Fruit fly (Drosophila melanogaster) whole organism: ENCODE data around the gene Rtca.

Experiments
- CG8478 ChIP-seq: fragments of >200 bp; optimal IDR thresholded peaks from 2 replicates; lab custom pipeline; 2018; ENCODE audit warnings: inconsistent platforms
- Dll ChIP-seq: fragments of >200 bp; optimal IDR thresholded peaks from 2 replicates; lab custom pipeline; 2017
- EcR ChIP-seq, 2 experiments: fragments of >200 bp; optimal IDR thresholded peaks; 2 replicates each; lab custom pipeline; 2017; ENCODE audit warnings: missing biosample characterization in 2 of 2, missing genetic modification characterization in 2 of 2, missing genetic modification reagents in 2 of 2
- pan ChIP-seq: fragments of >200 bp; optimal IDR thresholded peaks from 2 replicates; lab custom pipeline; 2017
- psq ChIP-seq: fragments of >200 bp; optimal IDR thresholded peaks from 2 replicates; lab custom pipeline; 2017
- usp ChIP-seq: fragments of >200 bp; optimal IDR thresholded peaks from 2 replicates; lab custom pipeline; 2017; ENCODE audit warnings: missing biosample characterization, missing genetic modification characterization, mixed read lengths

DNA sequence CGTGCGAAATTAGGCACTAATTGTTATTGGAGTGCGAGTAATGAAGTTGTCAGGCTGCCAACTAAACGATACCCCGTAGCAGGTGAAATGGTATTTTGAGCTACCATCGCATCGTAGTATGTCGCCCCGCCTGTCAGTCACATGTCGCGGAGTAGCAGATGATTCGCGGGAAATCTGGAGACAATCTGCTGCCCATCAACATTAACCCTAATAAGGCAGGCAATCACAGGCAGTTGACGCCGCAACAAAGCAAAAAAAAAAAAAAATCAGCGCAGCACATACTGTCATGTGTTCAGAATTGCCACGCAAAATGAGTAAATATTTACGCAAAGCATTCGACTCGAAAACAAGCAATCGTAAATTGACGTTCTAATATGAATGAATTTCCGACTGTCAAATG lies 31.6 kb downstream of the Rtca start:
- TF ChIP-seq CG8478 (lab: Kevin White, UChicago) (no peak), EcR (GFP tag; optimal IDR thresholded peaks at IDR 0.05; lab: Kevin White, UChicago) (no peak), psq (no peak), pan (lab: Kevin White, UChicago) (no peak), usp (GFP tag; lab: Kevin White, UChicago) (no peak), Dll (no peak)
